Worm (Caenorhabditis elegans) whole organism, mixed stage, embryonic: ENCODE results near the gene T07G12.4.

Source experiments
- hlh-1 ChIP-seq: fragments of 150-350 bp; optimal IDR thresholded peaks from 2 replicates; lab custom pipeline; 2014; ENCODE audit warnings: missing biosample characterization, missing genetic modification reagents, missing genetic modification characterization
- lsy-2 ChIP-seq: fragments of 150-350 bp; optimal IDR thresholded peaks from 2 replicates; lab custom pipeline; 2014; ENCODE audit warnings: missing biosample characterization, missing genetic modification characterization
- nhr-12 ChIP-seq: fragments of 150-350 bp; optimal IDR thresholded peaks from 2 replicates; lab custom pipeline; 2014; ENCODE audit warnings: missing biosample characterization, missing genetic modification characterization
- nhr-2 ChIP-seq: fragments of 150-350 bp; optimal IDR thresholded peaks from 2 replicates; lab custom pipeline; 2014; ENCODE audit warnings: missing biosample characterization, missing genetic modification characterization
- nhr-237 ChIP-seq: fragments of 150-350 bp; optimal IDR thresholded peaks from 2 replicates; lab custom pipeline; 2014; ENCODE audit warnings: missing biosample characterization, missing genetic modification characterization
- snpc-4 ChIP-seq: fragments of 150-350 bp; optimal IDR thresholded peaks from 2 replicates; lab custom pipeline; 2014; ENCODE audit warnings: missing biosample characterization, missing genetic modification characterization
- unc-39 ChIP-seq: fragments of 150-350 bp; optimal IDR thresholded peaks from 2 replicates; lab custom pipeline; 2014; ENCODE audit warnings: missing biosample characterization, missing genetic modification characterization

- TF ChIP-seq nhr-2 (no peak), nhr-237 (no peak), hlh-1 (tag; lab: Kevin White, UChicago) (no peak), snpc-4 (tag; lab: Kevin White, UChicago) (no peak), unc-39 (tag; lab: Kevin White, UChicago) (no peak), nhr-12 (tag; lab: Kevin White, UChicago) (no peak), lsy-2 (no peak)
These were observed 27.1 kb downstream of the T07G12.4 start for ce11 chrIV:10511432-10511831.
